Worm (Caenorhabditis elegans) whole organism, L3 larva: ENCODE results near the gene srsx-40.
A peak's percentile ranks its signal among the peaks of the same experiment; 100 is the strongest.
"Not testable (repeated sequence)": the region's sequence is repeated elsewhere in the genome, so short reads cannot be mapped to it uniquely, and the experiment has no call there.

Experiments used
- R02D3.7 ChIP-seq: fragments of 150-350 bp; optimal IDR thresholded peaks from 2 replicates; lab custom pipeline; 2014; ENCODE audit warnings: missing biosample characterization, missing genetic modification characterization
- ZK546.5 ChIP-seq: sonication (generic microtip); optimal IDR thresholded peaks from 2 replicates; lab custom pipeline; 2017; ENCODE audit warnings: missing biosample characterization, missing genetic modification characterization
- aly-2 ChIP-seq: fragments of 150-350 bp; optimal IDR thresholded peaks from 2 replicates; lab custom pipeline; 2014; ENCODE audit warnings: missing biosample characterization, missing genetic modification characterization
- ceh-28 ChIP-seq: fragments of 150-350 bp; optimal IDR thresholded peaks from 2 replicates; lab custom pipeline; 2014; ENCODE audit warnings: missing biosample characterization, missing genetic modification reagents, missing genetic modification characterization
- ceh-82 ChIP-seq: fragments of 150-350 bp; optimal IDR thresholded peaks from 2 replicates; lab custom pipeline; 2014; ENCODE audit warnings: missing biosample characterization, missing genetic modification characterization
- ceh-9 ChIP-seq: sonication (generic microtip); optimal IDR thresholded peaks from 2 replicates; lab custom pipeline; 2018; ENCODE audit warnings: missing biosample characterization, missing genetic modification characterization
- egl-5 ChIP-seq: fragments of 150-350 bp; optimal IDR thresholded peaks from 2 replicates; lab custom pipeline; 2017; ENCODE audit warnings: missing biosample characterization, missing genetic modification reagents, missing genetic modification characterization, inconsistent platforms
- elt-1 ChIP-seq: fragments of 150-350 bp; optimal IDR thresholded peaks from 2 replicates; lab custom pipeline; 2014; ENCODE audit warnings: missing biosample characterization, missing genetic modification characterization
- elt-2 ChIP-seq: sonication (generic microtip); optimal IDR thresholded peaks from 2 replicates; lab custom pipeline; 2016; ENCODE audit warnings: missing genetic modification reagents, mild to moderate bottlenecking, missing genetic modification characterization, missing compliant biosample characterization
- eor-1 ChIP-seq, 2 experiments: fragments of 150-350 bp; optimal IDR thresholded peaks; 2 replicates each; lab custom pipeline; 2014 to 2018; ENCODE audit warnings: missing biosample characterization in 2 of 2, missing genetic modification characterization in 2 of 2
- fkh-2 ChIP-seq: fragments of 150-350 bp; optimal IDR thresholded peaks from 2 replicates; lab custom pipeline; 2014; ENCODE audit warnings: missing biosample characterization, missing genetic modification reagents, missing genetic modification characterization
- fos-1 ChIP-seq: fragments of 150-350 bp; optimal IDR thresholded peaks from 2 replicates; lab custom pipeline; 2014; ENCODE audit warnings: missing biosample characterization, missing genetic modification characterization
- hmg-11 ChIP-seq: sonication (generic microtip); optimal IDR thresholded peaks from 2 replicates; lab custom pipeline; 2016; ENCODE audit warnings: missing genetic modification characterization, missing compliant biosample characterization
- jun-1 ChIP-seq: fragments of 150-350 bp; optimal IDR thresholded peaks from 2 replicates; lab custom pipeline; 2014; ENCODE audit warnings: missing biosample characterization, missing genetic modification reagents, missing genetic modification characterization
- lin-15B ChIP-seq: fragments of 150-350 bp; optimal IDR thresholded peaks from 2 replicates; lab custom pipeline; 2014; ENCODE audit warnings: missing biosample characterization, missing genetic modification characterization
- lin-39 ChIP-seq: fragments of 150-350 bp; optimal IDR thresholded peaks from 2 replicates; lab custom pipeline; 2018; ENCODE audit warnings: missing biosample characterization, missing genetic modification reagents, missing genetic modification characterization
- lsy-12 ChIP-seq: sonication (generic microtip); optimal IDR thresholded peaks from 2 replicates; lab custom pipeline; 2016; ENCODE audit warnings: mild to moderate bottlenecking, missing genetic modification characterization, missing compliant biosample characterization
- mml-1 ChIP-seq: fragments of 150-350 bp; sonication (generic microtip); optimal IDR thresholded peaks from 3 replicates; lab custom pipeline; 2014; ENCODE audit warnings: missing biosample characterization, missing genetic modification characterization
- nfya-1 ChIP-seq: sonication (generic microtip); optimal IDR thresholded peaks from 2 replicates; lab custom pipeline; 2017; ENCODE audit warnings: missing genetic modification characterization, mild to moderate bottlenecking, missing compliant biosample characterization, antibody characterized with exemption, moderate library complexity; ENCODE audit not compliant: insufficient read depth
- nhr-11 ChIP-seq: fragments of 150-350 bp; optimal IDR thresholded peaks from 2 replicates; lab custom pipeline; 2014; ENCODE audit warnings: missing biosample characterization, missing genetic modification characterization
- nhr-12 ChIP-seq: fragments of 150-350 bp; optimal IDR thresholded peaks from 2 replicates; lab custom pipeline; 2014; ENCODE audit warnings: missing biosample characterization, missing genetic modification characterization
- nhr-237 ChIP-seq: fragments of 150-350 bp; optimal IDR thresholded peaks from 2 replicates; lab custom pipeline; 2014; ENCODE audit warnings: missing biosample characterization, missing genetic modification characterization
- nhr-25 ChIP-seq: sonication (generic microtip); optimal IDR thresholded peaks from 2 replicates; lab custom pipeline; 2017; ENCODE audit warnings: missing biosample characterization, missing genetic modification characterization
- nhr-28 ChIP-seq: fragments of 150-350 bp; optimal IDR thresholded peaks from 2 replicates; lab custom pipeline; 2014; ENCODE audit warnings: missing biosample characterization, missing genetic modification characterization
- nhr-43 ChIP-seq: sonication (generic microtip); optimal IDR thresholded peaks from 2 replicates; lab custom pipeline; 2016; ENCODE audit warnings: mild to moderate bottlenecking, missing genetic modification characterization, missing compliant biosample characterization; ENCODE audit not compliant: poor library complexity, severe bottlenecking
- nhr-67 ChIP-seq: fragments of 150-350 bp; optimal IDR thresholded peaks from 2 replicates; lab custom pipeline; 2014; ENCODE audit warnings: missing biosample characterization, missing genetic modification characterization
- pha-4 ChIP-seq: fragments of 150-350 bp; optimal IDR thresholded peaks from 2 replicates; lab custom pipeline; 2014; ENCODE audit warnings: missing biosample characterization, missing genetic modification reagents, missing genetic modification characterization
- pqm-1 ChIP-seq: fragments of 150-350 bp; optimal IDR thresholded peaks from 2 replicates; lab custom pipeline; 2017; ENCODE audit warnings: missing biosample characterization, missing genetic modification characterization, inconsistent platforms
- sea-2 ChIP-seq: fragments of 150-350 bp; sonication (generic microtip); optimal IDR thresholded peaks from 4 replicates; lab custom pipeline; 2014; ENCODE audit warnings: missing biosample characterization, missing genetic modification reagents, missing genetic modification characterization
- snpc-4 ChIP-seq: fragments of 150-350 bp; optimal IDR thresholded peaks from 2 replicates; lab custom pipeline; 2014; ENCODE audit warnings: missing biosample characterization, missing genetic modification characterization
- unc-39 ChIP-seq: sonication (generic microtip); optimal IDR thresholded peaks from 4 replicates; lab custom pipeline; 2017; ENCODE audit warnings: missing biosample characterization, missing genetic modification characterization
- unc-62 ChIP-seq: fragments of 150-350 bp; sonication (generic microtip); optimal IDR thresholded peaks from 4 replicates; lab custom pipeline; 2014; ENCODE audit warnings: missing biosample characterization, missing genetic modification reagents, missing genetic modification characterization
- ztf-11 ChIP-seq: fragments of 150-350 bp; optimal IDR thresholded peaks from 2 replicates; lab custom pipeline; 2014; ENCODE audit warnings: missing biosample characterization, missing genetic modification characterization
- ztf-4 ChIP-seq: fragments of 150-350 bp; optimal IDR thresholded peaks from 2 replicates; lab custom pipeline; 2014; ENCODE audit warnings: missing biosample characterization, missing genetic modification characterization

srsx-40 gene

DNA sequence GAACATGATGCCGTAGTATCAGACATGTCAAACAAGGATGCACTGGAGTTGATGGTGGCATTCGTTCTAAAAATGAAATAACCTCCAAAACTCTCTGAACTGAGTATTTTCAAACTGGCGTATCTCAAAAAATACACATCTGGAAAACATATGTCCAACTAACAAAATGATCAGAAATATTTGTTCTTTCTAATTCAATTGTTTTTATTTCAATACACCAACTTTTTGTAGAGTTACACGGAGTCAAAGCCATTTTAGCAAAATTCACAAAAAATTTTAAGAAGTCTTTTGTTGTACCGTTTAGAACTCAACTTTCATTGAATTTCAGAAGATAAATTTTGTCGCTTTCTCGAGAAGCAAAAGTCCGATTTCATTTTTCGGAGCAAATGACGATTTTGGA is at the start of gene srsx-40:
TSS of gene srsx-40 (minus strand) at position 101 of the 400 bp plus-strand sequence.
- TF ChIP-seq fos-1, nhr-12, nhr-25: not testable (repeated sequence)

DNA sequence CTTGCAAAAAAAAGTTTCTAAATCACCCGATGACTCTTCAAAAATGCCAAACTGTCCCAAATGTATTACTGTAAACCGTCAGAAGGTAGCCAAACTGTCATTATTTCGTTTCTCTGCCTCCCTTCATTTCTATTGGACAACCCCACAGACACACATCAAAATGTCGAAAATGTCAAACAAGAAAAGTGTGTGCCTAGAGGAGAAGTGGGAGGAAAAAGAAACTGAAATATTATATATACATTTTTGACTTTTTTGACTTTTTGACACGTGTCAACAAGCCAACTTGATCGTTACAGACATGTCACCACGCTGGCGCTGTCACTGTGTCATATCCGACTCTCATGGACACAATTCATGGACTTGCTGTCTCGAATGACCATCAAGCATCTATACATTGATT is 46.3 kb upstream of the srsx-40 start:
- no peak for TF ChIP-seq ztf-11 (tag; lab: Kevin White, UChicago)
- TF ChIP-seq fkh-2, result no peak
- TF ChIP-seq ceh-28 (tag; lab: Kevin White, UChicago), result no peak
- TF ChIP-seq, all 47 proteins: peak for 0

DNA sequence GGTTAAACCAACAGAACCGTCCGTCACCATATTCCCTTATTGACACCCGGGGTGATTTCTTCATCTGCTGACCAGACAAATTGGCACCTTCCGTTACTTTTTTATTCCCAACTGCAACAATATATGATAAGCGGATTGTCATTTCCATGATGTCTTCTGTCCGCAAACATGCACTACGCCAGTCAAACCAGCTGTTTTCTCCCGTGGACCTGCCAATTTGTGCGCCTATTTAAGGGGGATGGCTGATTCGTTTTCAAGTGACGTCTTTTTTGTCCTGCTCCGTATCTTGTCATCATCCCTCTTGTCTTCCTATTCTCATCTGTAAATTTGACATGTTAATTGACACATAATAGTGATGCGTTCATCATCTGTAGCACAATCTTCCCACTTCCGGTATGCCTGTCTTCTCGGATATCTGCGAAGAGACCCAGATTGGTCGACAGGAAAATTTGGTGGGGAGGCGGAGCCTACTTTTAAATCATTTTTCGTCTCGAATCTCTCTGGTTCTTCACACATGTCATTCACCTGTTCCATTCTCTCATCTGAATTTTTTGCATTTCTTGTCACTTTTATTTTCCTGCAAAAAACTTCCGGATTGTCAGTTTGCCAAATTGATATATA is 44.7 kb upstream of the srsx-40 start:
- no peak for TF ChIP-seq nhr-237
- no peak for TF ChIP-seq snpc-4 (tag; lab: Kevin White, UChicago)
- no peak for TF ChIP-seq R02D3.7 (tag; lab: Kevin White, UChicago)
- no peak for TF ChIP-seq nhr-12
- no peak for TF ChIP-seq mml-1 (tag; lab: Kevin White, UChicago)
- no peak for TF ChIP-seq pha-4 (tag; lab: Kevin White, UChicago)
- TF ChIP-seq sea-2 (GFP tag; lab: Kevin White, UChicago), result no peak
- no peak for TF ChIP-seq eor-1 (tag; optimal IDR thresholded peaks at IDR 0.05; lab: Kevin White, UChicago)
- TF ChIP-seq ceh-28 (tag; lab: Kevin White, UChicago), result no peak
- TF ChIP-seq, all 47 proteins: peak for 0

DNA sequence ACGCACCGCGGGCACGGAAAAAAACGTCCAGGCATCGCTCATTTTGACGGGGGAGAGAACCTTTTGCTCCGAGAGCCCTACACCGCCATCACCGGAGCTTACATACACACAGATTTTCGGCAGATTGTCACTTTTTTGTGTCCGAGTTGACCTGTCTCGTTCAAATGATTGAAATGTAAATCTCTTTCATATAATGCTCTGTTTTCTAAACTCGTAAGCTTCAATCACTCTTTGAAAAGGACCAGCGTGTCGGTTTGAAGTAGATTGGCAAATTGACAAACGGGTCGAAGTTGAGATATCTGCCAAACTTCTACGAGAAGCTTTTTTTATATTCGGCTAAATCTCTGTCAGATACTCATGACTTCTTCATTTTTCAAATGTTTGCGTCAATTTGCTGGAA is 43.7 kb upstream of the srsx-40 start:
- TF ChIP-seq ztf-4 (tag; lab: Kevin White, UChicago) (no peak), unc-39 (tag; lab: Kevin White, UChicago) (no peak), nhr-11 (no peak), lsy-12 (tag; lab: Kevin White, UChicago) (no peak), nfya-1 (tag; lab: Kevin White, UChicago) (no peak), nhr-12 (no peak), hmg-11 (no peak), ceh-9 (tag; lab: Kevin White, UChicago) (no peak), nhr-25 (no peak), ceh-82 (tag; lab: Kevin White, UChicago) (no peak), nhr-237 (no peak), lin-15B (tag; lab: Kevin White, UChicago) (no peak), sea-2 (GFP tag; lab: Kevin White, UChicago) (no peak), egl-5 (tag; lab: Kevin White, UChicago) (no peak), ZK546.5 (tag; lab: Kevin White, UChicago) (no peak), pha-4 (tag; lab: Kevin White, UChicago) (no peak), nhr-67 (tag; lab: Kevin White, UChicago) (no peak), aly-2 (tag; lab: Kevin White, UChicago) (no peak)

DNA sequence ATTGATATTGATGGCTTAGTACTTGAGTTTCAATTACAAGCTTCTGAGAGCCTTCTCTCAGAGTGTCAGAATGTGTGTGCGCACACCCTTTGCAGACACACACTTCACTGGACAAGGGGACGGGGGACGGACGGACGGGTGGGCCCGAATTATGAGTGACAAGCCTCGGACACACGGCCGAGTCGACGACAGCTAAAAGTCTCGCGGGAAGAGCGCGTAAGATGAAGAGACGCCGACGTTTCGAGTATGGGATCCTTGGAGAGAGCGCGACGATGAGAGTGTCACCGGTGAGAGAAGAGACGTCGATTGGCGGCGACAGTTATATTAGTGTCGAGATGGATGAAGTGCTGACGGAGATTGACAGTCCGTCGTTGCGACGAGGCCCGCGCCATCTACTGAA is 42.5 kb upstream of the srsx-40 start:
- TF ChIP-seq unc-62 (GFP tag; lab: Kevin White, UChicago) (peak; percentile 63), ZK546.5 (tag; lab: Kevin White, UChicago) (no peak)

DNA sequence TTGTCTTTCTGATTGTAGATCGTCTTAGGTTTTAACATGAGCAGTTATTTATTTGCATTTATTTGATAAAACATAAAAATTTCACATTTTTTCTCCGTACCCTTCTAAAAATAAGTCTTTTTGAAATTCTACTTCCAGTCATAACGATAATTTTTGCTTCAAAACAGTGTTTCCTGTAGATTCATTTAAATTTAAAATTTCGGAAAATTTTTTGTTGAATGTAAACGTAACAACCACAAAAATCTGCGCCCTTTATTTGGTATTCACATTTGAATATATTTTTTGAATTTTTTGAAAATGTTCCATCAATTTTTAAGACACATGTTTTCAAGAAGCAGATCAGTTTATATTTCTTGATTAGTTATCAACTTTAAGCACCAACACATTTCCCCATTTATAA is 42.0 kb upstream of the srsx-40 start:
- TF ChIP-seq fkh-2, result no peak
- TF ChIP-seq sea-2 (GFP tag; lab: Kevin White, UChicago), result no peak
- TF ChIP-seq ceh-28 (tag; lab: Kevin White, UChicago), result no peak
- TF ChIP-seq ceh-9 (tag; lab: Kevin White, UChicago), result no peak
- TF ChIP-seq nhr-43, result no peak
- no peak for TF ChIP-seq lin-39
- no peak for TF ChIP-seq pqm-1

DNA sequence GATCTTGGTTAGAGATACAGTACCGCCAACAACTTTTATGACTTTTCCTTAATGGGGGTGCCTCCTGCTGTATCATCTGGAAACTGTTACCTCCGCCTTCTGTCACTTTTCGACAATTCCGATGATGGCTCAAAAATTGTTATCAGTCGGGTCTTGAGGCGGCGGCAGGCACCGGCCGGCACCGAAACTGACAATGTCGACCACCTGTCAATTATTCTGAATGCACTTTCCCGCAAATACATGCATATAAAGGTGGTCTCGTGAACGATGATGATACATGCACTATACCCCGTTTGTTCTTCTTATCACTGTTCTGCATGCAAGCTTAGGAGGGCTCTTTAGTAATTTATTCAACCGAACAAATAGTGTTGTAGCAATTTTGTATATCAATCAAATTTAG is 40.6 kb upstream of the srsx-40 start:
- TF ChIP-seq aly-2 (tag; lab: Kevin White, UChicago) (no peak), nhr-28 (no peak), elt-1 (tag; lab: Kevin White, UChicago) (no peak), jun-1 (no peak), ceh-28 (tag; lab: Kevin White, UChicago) (no peak), R02D3.7 (tag; lab: Kevin White, UChicago) (no peak), mml-1 (tag; lab: Kevin White, UChicago) (no peak), lin-15B (tag; lab: Kevin White, UChicago) (no peak), elt-2 (tag; lab: Kevin White, UChicago) (peak; percentile 98)
